Fruit fly (Drosophila melanogaster) whole organism, wandering third instar larva: Measurements from ENCODE around the gene Wnt5.

Source experiments
- Dfd ChIP-seq: fragments of >200 bp; optimal IDR thresholded peaks from 2 replicates; lab custom pipeline; 2017; ENCODE audit warnings: missing biosample characterization, missing genetic modification characterization
- Hnf4 ChIP-seq: fragments of 200-800 bp; sonication (Bioruptor generic); optimal IDR thresholded peaks from 2 replicates; lab custom pipeline; 2016; ENCODE audit warnings: missing biosample characterization, mild to moderate bottlenecking, missing genetic modification characterization
- Hr78 ChIP-seq: fragments of >200 bp; optimal IDR thresholded peaks from 2 replicates; lab custom pipeline; 2017; ENCODE audit warnings: missing biosample characterization, missing genetic modification characterization
- Myc ChIP-seq: fragments of >200 bp; optimal IDR thresholded peaks from 2 replicates; lab custom pipeline; 2017
- OdsH ChIP-seq: fragments of 200-800 bp; sonication (Bioruptor generic); optimal IDR thresholded peaks from 2 replicates; lab custom pipeline; 2016; ENCODE audit warnings: missing biosample characterization, mild to moderate bottlenecking, missing genetic modification characterization
- h ChIP-seq: fragments of 200-800 bp; sonication (Bioruptor generic); optimal IDR thresholded peaks from 3 replicates; lab custom pipeline; 2016; ENCODE audit warnings: missing biosample characterization, mild to moderate bottlenecking, missing genetic modification characterization
- jim ChIP-seq: fragments of 175-275, 200-325 bp; sonication (Bioruptor generic); optimal IDR thresholded peaks from 2 replicates; lab custom pipeline; 2016; ENCODE audit warnings: missing biosample characterization, mild to moderate bottlenecking, missing genetic modification characterization
- psq ChIP-seq: fragments of 200-800 bp; sonication (Bioruptor generic); optimal IDR thresholded peaks from 3 replicates; lab custom pipeline; 2017; ENCODE audit warnings: missing biosample characterization, mild to moderate bottlenecking, missing genetic modification characterization, moderate library complexity
- usp ChIP-seq: fragments of >200 bp; optimal IDR thresholded peaks from 2 replicates; lab custom pipeline; 2017; ENCODE audit warnings: missing biosample characterization, missing genetic modification characterization

DNA sequence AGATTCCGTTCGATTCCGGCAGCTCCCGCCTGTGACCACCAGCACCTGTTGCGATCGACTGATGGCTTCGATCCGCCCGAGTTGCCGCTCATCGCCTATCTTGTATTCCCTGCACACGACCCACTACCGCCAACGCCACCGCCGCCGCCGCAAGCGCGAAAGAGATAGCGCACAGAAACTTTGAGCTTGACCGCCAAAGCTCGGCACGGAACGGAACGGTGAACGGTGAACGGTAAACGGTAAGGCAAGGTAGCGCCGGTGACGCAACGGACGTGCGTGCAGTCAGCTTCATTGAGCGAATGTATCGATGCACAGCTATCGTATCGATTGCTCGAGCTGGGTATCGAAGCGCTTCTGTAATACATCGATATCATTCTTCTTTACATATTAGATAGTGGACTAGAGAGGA, 7.1 kb upstream of the Wnt5 start, which contains the start of gene Ggt-1:
- TF ChIP-seq jim (GFP tag; lab: Kevin White, UChicago) (no peak), Dfd (GFP tag; lab: Kevin White, UChicago) (no peak), Myc (lab: Kevin White, UChicago) (no peak), usp (GFP tag; lab: Kevin White, UChicago) (no peak), OdsH (GFP tag; lab: Kevin White, UChicago) (no peak), Hnf4 (GFP tag; lab: Kevin White, UChicago) (no peak), Hr78 (GFP tag; lab: Kevin White, UChicago) (no peak), psq (no peak), h (GFP tag; lab: Kevin White, UChicago) (no peak)
